Fruit fly (Drosophila melanogaster): ENCODE data around the gene Gasp.

DNA sequence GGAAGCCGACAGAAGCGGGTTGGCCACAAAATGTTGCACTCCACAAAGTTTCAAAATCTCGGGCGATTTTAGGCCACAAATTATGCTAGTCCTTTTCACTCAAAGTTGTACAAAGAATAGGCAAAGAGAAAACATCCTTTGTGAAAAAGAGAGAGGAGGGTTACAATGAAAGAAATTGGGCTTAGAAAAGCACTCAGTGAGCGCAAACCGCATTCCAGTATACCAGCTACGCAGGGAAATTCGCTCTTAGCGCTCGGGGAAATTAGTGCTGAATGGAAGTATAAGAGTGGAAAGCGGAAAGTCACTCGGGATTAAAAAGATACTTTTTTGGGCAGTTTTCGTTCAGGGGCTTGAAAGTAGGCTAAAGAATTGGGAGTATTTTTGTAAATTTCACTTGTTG, 18.6 kb downstream of the Gasp start:
- TF ChIP-seq CG7045 (GFP tag; optimal IDR thresholded peaks at IDR 0.05) = no peak
- no peak for TF ChIP-seq CG11617 (GFP tag; optimal IDR thresholded peaks at IDR 0.05)
- no peak for TF ChIP-seq Hr96 (GFP tag; optimal IDR thresholded peaks at IDR 0.05)
- TF ChIP-seq CG12768 (GFP tag; optimal IDR thresholded peaks at IDR 0.05) = no peak
- TF ChIP-seq CG33017 (tag; optimal IDR thresholded peaks at IDR 0.05) = no peak
- TF ChIP-seq CG5204 (GFP tag; optimal IDR thresholded peaks at IDR 0.05) = no peak
- no peak for TF ChIP-seq tj (GFP tag; optimal IDR thresholded peaks at IDR 0.05)
- TF ChIP-seq toe (GFP tag; optimal IDR thresholded peaks at IDR 0.05) = no peak
- TF ChIP-seq Mnt (GFP tag; optimal IDR thresholded peaks at IDR 0.05) = no peak
- TF ChIP-seq Clk (GFP tag; optimal IDR thresholded peaks at IDR 0.05) = no peak
- no peak for TF ChIP-seq cic (GFP tag; optimal IDR thresholded peaks at IDR 0.05)
